Worm (Caenorhabditis elegans): ENCODE results near the gene fbxb-47.

ce11 chrII:1714772-1715353 is 11.6 kb upstream of the fbxb-47 start, which contains the start of gene btb-6:
- TF ChIP-seq elt-1 (tag; optimal IDR thresholded peaks at IDR 0.05; ENCODE audit: borderline replicate concordance, insufficient read depth): no peak
- no peak for TF ChIP-seq ces-1 (GFP tag; optimal IDR thresholded peaks at IDR 0.05)
- TF ChIP-seq unc-39 (tag; optimal IDR thresholded peaks at IDR 0.05): no peak
- no peak for TF ChIP-seq pha-4 (tag; optimal IDR thresholded peaks at IDR 0.05)
- TF ChIP-seq hlh-1 (tag; optimal IDR thresholded peaks at IDR 0.05): no peak
- TF ChIP-seq snpc-4 (tag; optimal IDR thresholded peaks at IDR 0.05): no peak
- TF ChIP-seq nhr-2 (tag; optimal IDR thresholded peaks at IDR 0.05): peak; percentile 69
- TF ChIP-seq unc-62 (GFP tag; optimal IDR thresholded peaks at IDR 0.05): no peak
- TF ChIP-seq drap-1 (GFP tag; optimal IDR thresholded peaks at IDR 0.05): no peak
- no peak for TF ChIP-seq elt-3 (tag; optimal IDR thresholded peaks at IDR 0.05)
